Worm (Caenorhabditis elegans): ENCODE data around the gene T28D9.16.
A peak's percentile ranks its signal among the peaks of the same experiment; 100 is the strongest.

T28D9.16 gene

DNA sequence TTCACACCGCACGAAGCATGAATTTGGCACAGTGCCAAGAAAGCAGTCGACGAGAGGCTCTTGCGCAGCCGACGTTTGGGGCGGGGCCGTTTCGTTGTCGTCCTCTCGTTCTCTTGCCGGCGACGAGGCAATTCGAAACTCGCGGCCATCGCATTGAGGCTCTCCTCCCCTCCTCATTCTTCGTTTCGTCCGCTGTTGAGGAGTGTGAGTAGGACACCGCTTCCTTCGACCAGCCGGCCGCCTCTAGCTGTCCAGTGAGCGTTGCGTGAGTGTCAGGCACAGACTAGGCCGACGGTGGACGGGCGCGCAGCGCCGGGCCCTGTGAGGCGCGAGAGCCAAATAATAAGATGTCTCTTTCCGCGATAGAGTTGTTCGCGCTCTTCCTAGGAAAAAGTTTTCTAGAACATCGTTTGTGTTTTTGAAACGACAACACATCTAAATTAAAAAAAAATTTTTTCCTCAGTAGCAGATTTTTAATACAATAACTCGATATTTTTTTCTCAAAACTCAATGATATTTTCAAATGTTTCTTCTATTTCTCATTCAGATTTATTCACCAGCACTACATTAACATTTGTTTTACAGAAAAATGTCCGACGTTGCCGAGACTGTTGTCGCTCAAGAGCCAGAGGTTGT lies 16.4 kb downstream of the T28D9.16 start, which contains the start of the genes T28D9.11 and T28D9.1 (continued):
- TF ChIP-seq nhr-77 (tag; optimal IDR thresholded peaks at IDR 0.05) (peak; percentile 54), dsc-1 (tag; optimal IDR thresholded peaks at IDR 0.05) (peak; percentile 18), mef-2 (tag; optimal IDR thresholded peaks at IDR 0.05) (no peak), hpl-2 (GFP tag; optimal IDR thresholded peaks at IDR 0.05) (no peak), zip-4 (GFP tag; optimal IDR thresholded peaks at IDR 0.05) (no peak), lin-15B (tag; optimal IDR thresholded peaks at IDR 0.05) (no peak), lsy-2 (tag; optimal IDR thresholded peaks at IDR 0.05) (peak; percentile 46 to 71), unc-98 (GFP tag; IDR thresholded peaks at IDR 0.05) (no peak), zag-1 (tag; optimal IDR thresholded peaks at IDR 0.05) (no peak), dpl-1 (GFP tag; optimal IDR thresholded peaks at IDR 0.05) (peak in 2 of 3 experiments; percentile 4 to 50), aly-2 (tag; optimal IDR thresholded peaks at IDR 0.05) (no peak), nhr-71 (tag; optimal IDR thresholded peaks at IDR 0.05) (peak; percentile 55), pax-3 (tag; optimal IDR thresholded peaks at IDR 0.05) (no peak), pqm-1 (tag; optimal IDR thresholded peaks at IDR 0.05) (no peak), skn-1 (tag; optimal IDR thresholded peaks at IDR 0.05) (no peak), lin-35 (GFP tag; optimal IDR thresholded peaks at IDR 0.05) (peak in 1 of 2 experiments; percentile 56), unc-130 (tag; optimal IDR thresholded peaks at IDR 0.05) (no peak), nhr-12 (tag; optimal IDR thresholded peaks at IDR 0.05) (no peak), ceh-90 (tag; optimal IDR thresholded peaks at IDR 0.05) (no peak), C34B4.2 (tag; optimal IDR thresholded peaks at IDR 0.05) (no peak), sup-37 (GFP tag; optimal IDR thresholded peaks at IDR 0.05) (no peak), efl-1 (optimal IDR thresholded peaks at IDR 0.05) (peak; percentile 38 to 55), efl-1 (GFP tag; optimal IDR thresholded peaks at IDR 0.05 in 1 of 2) (peak in 1 of 2 experiments; percentile 32), ama-1 (optimal IDR thresholded peaks at IDR 0.05) (peak; percentile 59), grh-1 (GFP tag; IDR thresholded peaks at IDR 0.05) (0 out of 2 replicates have a peak, but pooled peaks have one; percentile 22), aha-1 (tag; optimal IDR thresholded peaks at IDR 0.05) (no peak), nhr-28 (tag; optimal IDR thresholded peaks at IDR 0.05) (no peak), nhr-76 (tag; optimal IDR thresholded peaks at IDR 0.05) (no peak), F16B12.6 (tag; optimal IDR thresholded peaks at IDR 0.05) (no peak), isw-1 (GFP tag; IDR thresholded peaks at IDR 0.05) (no peak), efl-3 (GFP tag; optimal IDR thresholded peaks at IDR 0.05) (no peak), lin-14 (GFP tag; optimal IDR thresholded peaks at IDR 0.05) (peak; percentile 88), elt-3 (tag; optimal IDR thresholded peaks at IDR 0.05) (no peak), pag-3 (tag; optimal IDR thresholded peaks at IDR 0.05; ENCODE audit: borderline replicate concordance, insufficient read depth) (no peak), egl-13 (tag; optimal IDR thresholded peaks at IDR 0.05) (peak; percentile 26), ztf-11 (tag; optimal IDR thresholded peaks at IDR 0.05) (peak in 1 of 2 experiments; percentile 54), nhr-11 (tag; optimal IDR thresholded peaks at IDR 0.05) (no peak), lin-13 (GFP tag; optimal IDR thresholded peaks at IDR 0.05) (peak; percentile 33), fkh-4 (tag; optimal IDR thresholded peaks at IDR 0.05; ENCODE audit: borderline replicate concordance) (no peak), Y116A8C.19 (tag; optimal IDR thresholded peaks at IDR 0.05; ENCODE audit: borderline replicate concordance) (no peak), vab-15 (tag; optimal IDR thresholded peaks at IDR 0.05) (no peak), egl-27 (tag; optimal IDR thresholded peaks at IDR 0.05) (no peak), swsn-7 (tag; optimal IDR thresholded peaks at IDR 0.05) (peak; percentile 49), blmp-1 (tag; optimal IDR thresholded peaks at IDR 0.05) (no peak), nhr-237 (tag; optimal IDR thresholded peaks at IDR 0.05) (no peak), nhr-90 (tag; optimal IDR thresholded peaks at IDR 0.05; ENCODE audit: poor library complexity) (no peak), C04F5.9 (tag; optimal IDR thresholded peaks at IDR 0.05) (no peak), elt-2 (tag; optimal IDR thresholded peaks at IDR 0.05) (no peak), fkh-10 (GFP tag; optimal IDR thresholded peaks at IDR 0.05) (peak; percentile 50), irx-1 (tag; optimal IDR thresholded peaks at IDR 0.05) (no peak), nhr-47 (tag; optimal IDR thresholded peaks at IDR 0.05) (peak; percentile 56), ces-1 (GFP tag; optimal IDR thresholded peaks at IDR 0.05) (no peak)

All from whole organism, L1 larva.